Worm (Caenorhabditis elegans): ENCODE results near the gene vwa-8.

Gene vwa-8

DNA sequence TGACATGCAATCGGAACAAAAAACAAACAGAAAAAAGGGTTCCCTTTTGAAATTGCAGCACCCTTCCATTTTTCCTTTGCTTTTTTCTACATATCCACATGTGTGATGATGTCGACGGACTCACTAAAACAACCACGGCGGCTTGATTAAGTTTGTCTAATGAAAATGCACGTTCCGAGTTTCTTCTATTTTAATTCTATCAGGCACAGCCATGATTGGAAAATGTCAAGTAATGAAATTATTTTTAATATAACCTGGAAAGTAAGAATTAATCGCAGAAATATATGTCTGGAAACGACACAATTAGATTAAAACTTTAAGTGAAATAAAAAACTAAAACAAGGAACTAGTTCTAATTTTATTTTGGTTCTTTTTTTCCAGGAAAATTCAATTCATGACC lies 42.6 kb downstream of the vwa-8 start:
- TF ChIP-seq hlh-12 (tag; optimal IDR thresholded peaks at IDR 0.05) (no peak), pbrm-1 (GFP tag; IDR thresholded peaks at IDR 0.05) (no peak), mel-28 (tag; optimal IDR thresholded peaks at IDR 0.05; ENCODE audit: borderline replicate concordance) (no peak), aptf-3 (GFP tag; IDR thresholded peaks at IDR 0.05) (no peak), gei-17 (GFP tag; optimal IDR thresholded peaks at IDR 0.05) (no peak), T26A5.8 (tag; optimal IDR thresholded peaks at IDR 0.05) (no peak), attf-6 (GFP tag; IDR thresholded peaks at IDR 0.05) (no peak), F37B4.10 (GFP tag; IDR thresholded peaks at IDR 0.05) (no peak), egl-44 (GFP tag; IDR thresholded peaks at IDR 0.05) (no peak), mcd-1 (GFP tag; IDR thresholded peaks at IDR 0.05) (no peak), F57A8.1 (GFP tag; optimal IDR thresholded peaks at IDR 0.05) (no peak), nhr-90 (tag; optimal IDR thresholded peaks at IDR 0.05) (no peak), T07F8.4 (tag; optimal IDR thresholded peaks at IDR 0.05) (no peak), atf-7 (tag; optimal IDR thresholded peaks at IDR 0.05) (no peak)

DNA sequence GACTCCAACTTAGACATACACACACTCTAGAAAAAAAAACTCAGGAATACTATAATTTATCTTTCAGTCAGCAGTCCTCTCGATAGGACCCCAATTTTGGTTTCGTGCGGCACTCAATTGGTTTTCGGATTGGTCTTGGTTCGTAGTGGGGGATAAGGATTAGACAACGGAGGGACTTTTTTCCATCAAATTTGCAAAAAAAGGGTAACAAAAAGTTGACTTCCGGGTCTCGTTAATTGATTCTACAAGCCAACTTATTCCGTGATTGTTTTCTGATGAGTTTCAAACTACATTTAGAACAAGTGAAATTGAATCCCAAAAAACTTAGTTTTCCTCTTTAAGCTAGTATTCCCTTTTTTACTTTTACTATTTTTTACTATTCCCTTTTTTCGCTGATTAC lies 43.1 kb downstream of the vwa-8 start:
- no peak for TF ChIP-seq bed-2 (GFP tag; IDR thresholded peaks at IDR 0.05)
- TF ChIP-seq nfya-1 (tag; optimal IDR thresholded peaks at IDR 0.05; ENCODE audit: borderline replicate concordance, insufficient read depth), result no peak
- no peak for TF ChIP-seq nhr-27 (tag; optimal IDR thresholded peaks at IDR 0.05)
- no peak for TF ChIP-seq hmg-20 (GFP tag; IDR thresholded peaks at IDR 0.05)
- TF ChIP-seq cebp-1 (GFP tag; IDR thresholded peaks at IDR 0.05), result no peak
- TF ChIP-seq cebp-1 (tag; optimal IDR thresholded peaks at IDR 0.05), result no peak
- no peak for TF ChIP-seq let-526 (GFP tag; IDR thresholded peaks at IDR 0.05)
- no peak for TF ChIP-seq hlh-12 (tag; optimal IDR thresholded peaks at IDR 0.05)
- TF ChIP-seq lir-1 (GFP tag; conservative IDR thresholded peaks at IDR 0.05), result no peak
- no peak for TF ChIP-seq lsy-27 (tag; optimal IDR thresholded peaks at IDR 0.05; ENCODE audit: borderline replicate concordance, insufficient read depth)
- no peak for TF ChIP-seq ama-1 (optimal IDR thresholded peaks at IDR 0.05)
- TF ChIP-seq ama-1 (GFP tag; optimal IDR thresholded peaks at IDR 0.05), result no peak
- TF ChIP-seq F57A8.1 (GFP tag; optimal IDR thresholded peaks at IDR 0.05), result no peak
- no peak for TF ChIP-seq madf-8 (GFP tag; conservative IDR thresholded peaks at IDR 0.05)
- TF ChIP-seq ceh-91 (GFP tag; IDR thresholded peaks at IDR 0.05), result no peak
- TF ChIP-seq B0336.3 (GFP tag; IDR thresholded peaks at IDR 0.05), result no peak
- no peak for TF ChIP-seq mxl-1 (tag; optimal IDR thresholded peaks at IDR 0.05)

DNA sequence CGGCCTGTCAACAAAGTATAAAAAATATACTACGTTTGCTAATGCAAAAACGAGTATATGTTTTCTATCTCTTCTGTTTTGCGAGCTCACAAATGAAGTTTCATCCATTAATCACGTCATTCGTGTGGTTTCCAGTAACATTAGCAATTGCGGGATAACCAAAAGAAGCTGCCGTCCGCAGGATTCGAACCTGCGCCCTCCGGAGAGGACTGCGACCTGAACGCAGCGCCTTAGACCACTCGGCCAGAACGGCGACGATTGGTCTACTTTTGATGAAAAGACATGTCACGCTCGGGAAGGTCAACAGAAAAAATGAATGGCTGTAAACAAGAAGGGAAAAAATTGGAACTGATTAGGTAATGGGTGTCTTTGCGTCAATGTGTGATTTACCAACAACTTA lies 47.5 kb downstream of the vwa-8 start:
- TF ChIP-seq mel-28 (tag; optimal IDR thresholded peaks at IDR 0.05; ENCODE audit: borderline replicate concordance), result no peak
- no peak for TF ChIP-seq egl-18 (GFP tag; IDR thresholded peaks at IDR 0.05)
- TF ChIP-seq ceh-79 (tag; optimal IDR thresholded peaks at IDR 0.05), result no peak
- no peak for TF ChIP-seq unc-62 (GFP tag; optimal IDR thresholded peaks at IDR 0.05)
- TF ChIP-seq hsf-1 (GFP tag; IDR thresholded peaks at IDR 0.05), result no peak
- no peak for TF ChIP-seq ekl-4 (GFP tag; IDR thresholded peaks at IDR 0.05)
- TF ChIP-seq Y79H2A.3 (GFP tag; conservative IDR thresholded peaks at IDR 0.05), result no peak
- no peak for TF ChIP-seq zfh-2 (GFP tag; conservative IDR thresholded peaks at IDR 0.05)
- no peak for TF ChIP-seq ceh-58 (GFP tag; IDR thresholded peaks at IDR 0.05)
- TF ChIP-seq K11D2.4 (GFP tag; IDR thresholded peaks at IDR 0.05), result 0 out of 2 replicates have a peak, but pooled peaks have one; percentile 17
- peak; percentile 83 for TF ChIP-seq nhr-90 (tag; optimal IDR thresholded peaks at IDR 0.05)
- peak; percentile 44 for TF ChIP-seq T26A5.8 (tag; optimal IDR thresholded peaks at IDR 0.05)
- TF ChIP-seq snpc-1.3 (tag; optimal IDR thresholded peaks at IDR 0.05; ENCODE audit: insufficient read depth), result peak; percentile 61
- TF ChIP-seq ceh-27 (GFP tag; optimal IDR thresholded peaks at IDR 0.05), result no peak
- TF ChIP-seq cebp-2 (GFP tag; IDR thresholded peaks at IDR 0.05), result peak; percentile 87; the same call in 1 of the 2 replicates
- peak; percentile 73 for TF ChIP-seq pbrm-1 (GFP tag; IDR thresholded peaks at IDR 0.05)
- peak in 1 of 3 experiments; percentile 17 for TF ChIP-seq lin-35 (GFP tag; optimal IDR thresholded peaks at IDR 0.05)
- TF ChIP-seq madf-3 (GFP tag; IDR thresholded peaks at IDR 0.05), result no peak
- 0 out of 2 replicates have a peak, but pooled peaks have one; percentile 12 for TF ChIP-seq Y53F4B.3 (GFP tag; IDR thresholded peaks at IDR 0.05)
- peak; percentile 47 for TF ChIP-seq mxl-1 (tag; optimal IDR thresholded peaks at IDR 0.05)
- peak; percentile 69 for TF ChIP-seq lsy-27 (tag; optimal IDR thresholded peaks at IDR 0.05; ENCODE audit: borderline replicate concordance, insufficient read depth)
- no peak for TF ChIP-seq Y53G8AR.9 (GFP tag; conservative IDR thresholded peaks at IDR 0.05)
- no peak for TF ChIP-seq sdz-38 (tag; optimal IDR thresholded peaks at IDR 0.05)
- TF ChIP-seq D2030.7 (GFP tag; IDR thresholded peaks at IDR 0.05), result peak; percentile 86
- TF ChIP-seq T07F8.4 (tag; optimal IDR thresholded peaks at IDR 0.05), result peak; percentile 59
